Worm (Caenorhabditis elegans) whole organism, mixed stage, embryonic: Measurements from ENCODE around the gene hsp-43.

ENCODE experiments used
- M03D4.4 ChIP-seq: sonication (generic microtip); optimal IDR thresholded peaks from 2 replicates; lab custom pipeline; 2017; ENCODE audit warnings: mild to moderate bottlenecking, missing genetic modification characterization, missing compliant biosample characterization
- bed-3 ChIP-seq: fragments of 200-800 bp; sonication (Bioruptor generic); optimal IDR thresholded peaks from 3 replicates; lab custom pipeline; 2018; ENCODE audit warnings: mild to moderate bottlenecking, missing genetic modification characterization, moderate library complexity, missing compliant biosample characterization
- ceh-39 ChIP-seq: fragments of 150-350 bp; optimal IDR thresholded peaks from 2 replicates; lab custom pipeline; 2014; ENCODE audit warnings: missing biosample characterization, missing genetic modification characterization
- ceh-43 ChIP-seq: fragments of 200-800 bp; sonication (Bioruptor generic); optimal IDR thresholded peaks from 2 replicates; lab custom pipeline; 2018; ENCODE audit warnings: mild to moderate bottlenecking, missing genetic modification characterization, moderate library complexity, missing compliant biosample characterization
- ceh-83 ChIP-seq: fragments of 200-800 bp; sonication (Bioruptor generic); optimal IDR thresholded peaks from 2 replicates; lab custom pipeline; 2018; ENCODE audit warnings: mild to moderate bottlenecking, missing genetic modification characterization, missing compliant biosample characterization
- ces-1 ChIP-seq: fragments of 150-350 bp; optimal IDR thresholded peaks from 2 replicates; lab custom pipeline; 2014; ENCODE audit warnings: missing biosample characterization, missing genetic modification reagents, missing genetic modification characterization
- cnd-1 ChIP-seq: fragments of 200-800 bp; sonication (Bioruptor generic); optimal IDR thresholded peaks from 2 replicates; lab custom pipeline; 2018; ENCODE audit warnings: mild to moderate bottlenecking, missing genetic modification characterization, missing compliant biosample characterization
- drap-1 ChIP-seq: fragments of 200-800 bp; sonication (Bioruptor generic); optimal IDR thresholded peaks from 3 replicates; lab custom pipeline; 2018; ENCODE audit warnings: mild to moderate bottlenecking, missing genetic modification characterization, missing compliant biosample characterization
- elt-1 ChIP-seq: sonication (generic microtip); optimal IDR thresholded peaks from 2 replicates; lab custom pipeline; 2017; ENCODE audit warnings: missing genetic modification characterization, mild to moderate bottlenecking, missing compliant biosample characterization, antibody characterized with exemption, moderate library complexity, borderline replicate concordance; ENCODE audit not compliant: insufficient read depth
- elt-3 ChIP-seq: fragments of 150-350 bp; optimal IDR thresholded peaks from 2 replicates; lab custom pipeline; 2014; ENCODE audit warnings: missing biosample characterization, missing genetic modification characterization
- flh-1 ChIP-seq: fragments of 200-800 bp; sonication (Bioruptor generic); optimal IDR thresholded peaks from 2 replicates; lab custom pipeline; 2018; ENCODE audit warnings: mild to moderate bottlenecking, missing genetic modification characterization, moderate library complexity, missing compliant biosample characterization
- ham-2 ChIP-seq: fragments of 200-800 bp; sonication (Bioruptor generic); optimal IDR thresholded peaks from 2 replicates; lab custom pipeline; 2018; ENCODE audit warnings: mild to moderate bottlenecking, missing genetic modification characterization, missing compliant biosample characterization
- hlh-1 ChIP-seq: fragments of 150-350 bp; optimal IDR thresholded peaks from 2 replicates; lab custom pipeline; 2014; ENCODE audit warnings: missing biosample characterization, missing genetic modification reagents, missing genetic modification characterization
- lin-13 ChIP-seq: fragments of 150-350 bp; optimal IDR thresholded peaks from 2 replicates; lab custom pipeline; 2014; ENCODE audit warnings: missing biosample characterization, missing genetic modification characterization
- lsy-2 ChIP-seq: fragments of 150-350 bp; optimal IDR thresholded peaks from 2 replicates; lab custom pipeline; 2014; ENCODE audit warnings: missing biosample characterization, missing genetic modification characterization
- mab-5 ChIP-seq: fragments of 150-350 bp; optimal IDR thresholded peaks from 2 replicates; lab custom pipeline; 2014; ENCODE audit warnings: missing biosample characterization, missing genetic modification characterization
- mep-1 ChIP-seq: fragments of 150-350 bp; optimal IDR thresholded peaks from 2 replicates; lab custom pipeline; 2017; ENCODE audit warnings: missing biosample characterization, missing genetic modification reagents, missing genetic modification characterization, inconsistent platforms
- mls-2 ChIP-seq: sonication (generic microtip); optimal IDR thresholded peaks from 2 replicates; lab custom pipeline; 2016; ENCODE audit warnings: mild to moderate bottlenecking, missing genetic modification characterization, moderate library complexity, missing compliant biosample characterization
- nhr-12 ChIP-seq: fragments of 150-350 bp; optimal IDR thresholded peaks from 2 replicates; lab custom pipeline; 2014; ENCODE audit warnings: missing biosample characterization, missing genetic modification characterization
- nhr-2 ChIP-seq: fragments of 150-350 bp; optimal IDR thresholded peaks from 2 replicates; lab custom pipeline; 2014; ENCODE audit warnings: missing biosample characterization, missing genetic modification characterization
- nhr-237 ChIP-seq: fragments of 150-350 bp; optimal IDR thresholded peaks from 2 replicates; lab custom pipeline; 2014; ENCODE audit warnings: missing biosample characterization, missing genetic modification characterization
- nhr-28 ChIP-seq: fragments of 150-350 bp; optimal IDR thresholded peaks from 2 replicates; lab custom pipeline; 2014; ENCODE audit warnings: missing biosample characterization, missing genetic modification characterization
- nhr-76 ChIP-seq: sonication (generic microtip); optimal IDR thresholded peaks from 2 replicates; lab custom pipeline; 2017; ENCODE audit warnings: missing biosample characterization, missing genetic modification characterization
- pha-4 ChIP-seq: fragments of 150-350 bp; optimal IDR thresholded peaks from 2 replicates; lab custom pipeline; 2018; ENCODE audit warnings: missing biosample characterization, missing genetic modification reagents, missing genetic modification characterization
- sem-2 ChIP-seq: fragments of 200-800 bp; sonication (Bioruptor generic); optimal IDR thresholded peaks from 2 replicates; lab custom pipeline; 2018; ENCODE audit warnings: mild to moderate bottlenecking, missing genetic modification characterization, missing compliant biosample characterization
- snpc-4 ChIP-seq: fragments of 150-350 bp; optimal IDR thresholded peaks from 2 replicates; lab custom pipeline; 2014; ENCODE audit warnings: missing biosample characterization, missing genetic modification characterization
- sptf-1 ChIP-seq: sonication (generic microtip); optimal IDR thresholded peaks from 2 replicates; lab custom pipeline; 2017; ENCODE audit warnings: mild to moderate bottlenecking, missing genetic modification characterization, moderate library complexity, missing compliant biosample characterization
- tbx-8 ChIP-seq: fragments of 200-800 bp; sonication (Bioruptor generic); optimal IDR thresholded peaks from 2 replicates; lab custom pipeline; 2018; ENCODE audit warnings: mild to moderate bottlenecking, missing genetic modification characterization, moderate library complexity, missing compliant biosample characterization
- unc-120 ChIP-seq: sonication (generic microtip); optimal IDR thresholded peaks from 2 replicates; lab custom pipeline; 2017; ENCODE audit warnings: missing genetic modification characterization, missing compliant biosample characterization; ENCODE audit not compliant: poor library complexity, severe bottlenecking
- unc-39 ChIP-seq: fragments of 150-350 bp; optimal IDR thresholded peaks from 2 replicates; lab custom pipeline; 2014; ENCODE audit warnings: missing biosample characterization, missing genetic modification characterization
- unc-62 ChIP-seq: fragments of 150-350 bp; optimal IDR thresholded peaks from 2 replicates; lab custom pipeline; 2014; ENCODE audit warnings: missing biosample characterization, missing genetic modification reagents, missing genetic modification characterization
- zip-8 ChIP-seq: fragments of 150-350 bp; optimal IDR thresholded peaks from 2 replicates; lab custom pipeline; 2014; ENCODE audit warnings: missing biosample characterization, missing genetic modification characterization
- ztf-11 ChIP-seq: fragments of 150-350 bp; optimal IDR thresholded peaks from 2 replicates; lab custom pipeline; 2014; ENCODE audit warnings: missing biosample characterization, missing genetic modification characterization

The hsp-43 gene

ce11 chrX:6206305-6206704, 29.0 kb downstream of the hsp-43 start, which contains the start of gene mtp-18:
Gene mtp-18, minus strand, starts transcription at chrX:6206405.
- TF ChIP-seq elt-1 (tag; lab: Kevin White, UChicago) = no peak
- TF ChIP-seq hlh-1 (tag; lab: Kevin White, UChicago) = no peak
- no peak for TF ChIP-seq mls-2 (tag; lab: Kevin White, UChicago)
- no peak for TF ChIP-seq mep-1
- TF ChIP-seq nhr-12 (tag; lab: Kevin White, UChicago) = no peak
- no peak for TF ChIP-seq lsy-2 (tag; lab: Kevin White, UChicago)
- no peak for TF ChIP-seq sptf-1 (tag; lab: Kevin White, UChicago)
- no peak for TF ChIP-seq unc-62 (GFP tag; lab: Kevin White, UChicago)
- TF ChIP-seq nhr-2 (tag; lab: Kevin White, UChicago) = no peak
- no peak for TF ChIP-seq lin-13
- no peak for TF ChIP-seq ceh-83 (GFP tag; lab: Kevin White, UChicago)
- no peak for TF ChIP-seq flh-1 (GFP tag; lab: Kevin White, UChicago)
- TF ChIP-seq ces-1 (GFP tag; lab: Kevin White, UChicago) = no peak
- no peak for TF ChIP-seq unc-120 (tag; lab: Kevin White, UChicago)
- TF ChIP-seq M03D4.4 (tag; lab: Kevin White, UChicago) = no peak
- no peak for TF ChIP-seq zip-8 (tag; lab: Kevin White, UChicago)
- no peak for TF ChIP-seq drap-1 (GFP tag; lab: Kevin White, UChicago)
- no peak for TF ChIP-seq mab-5

DNA sequence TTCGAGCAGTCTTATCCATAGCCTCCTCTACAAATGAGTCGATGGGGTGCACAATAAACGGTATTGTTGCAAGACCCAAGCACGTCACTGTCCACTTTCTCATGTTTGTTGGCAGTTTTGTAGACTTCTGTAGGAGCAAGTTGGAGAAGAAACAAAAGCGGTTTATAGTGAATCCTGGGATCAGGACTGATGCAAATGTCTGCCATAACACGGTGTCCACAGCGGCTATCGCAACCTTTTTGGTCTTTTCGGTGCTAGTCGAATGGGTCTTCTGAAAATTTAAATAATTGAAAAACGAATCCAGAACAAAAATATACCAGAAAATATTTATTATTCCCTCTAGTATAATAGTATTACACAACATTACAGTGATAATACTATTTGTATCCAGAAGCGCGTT, 30.0 kb downstream of the hsp-43 start:
- TF ChIP-seq nhr-76 (tag; lab: Kevin White, UChicago) = no peak
- no peak for TF ChIP-seq tbx-8 (GFP tag; lab: Kevin White, UChicago)
- no peak for TF ChIP-seq nhr-237
- TF ChIP-seq sem-2 (GFP tag; lab: Kevin White, UChicago) = no peak
- TF ChIP-seq elt-3 = no peak
- TF ChIP-seq mab-5 = no peak
- TF ChIP-seq lin-13 = no peak
- TF ChIP-seq cnd-1 = no peak
- no peak for TF ChIP-seq hlh-1 (tag; lab: Kevin White, UChicago)
- no peak for TF ChIP-seq nhr-28 (tag; lab: Kevin White, UChicago)
- TF ChIP-seq unc-62 (GFP tag; lab: Kevin White, UChicago) = no peak
- TF ChIP-seq ceh-43 (GFP tag; lab: Kevin White, UChicago) = no peak
- no peak for TF ChIP-seq bed-3 (GFP tag; lab: Kevin White, UChicago)
- TF ChIP-seq ces-1 (GFP tag; lab: Kevin White, UChicago) = no peak
- TF ChIP-seq elt-1 (tag; lab: Kevin White, UChicago) = no peak
- TF ChIP-seq pha-4 (tag; lab: Kevin White, UChicago) = no peak
- no peak for TF ChIP-seq ceh-83 (GFP tag; lab: Kevin White, UChicago)
- TF ChIP-seq, all 35 proteins: peak for 0

ce11 chrX:6204696-6205232, 30.6 kb downstream of the hsp-43 start, which contains the start of gene bca-1:
Gene bca-1, minus strand, starts transcription at chrX:6204746.
- TF ChIP-seq unc-120 (tag; lab: Kevin White, UChicago) (no peak), mls-2 (tag; lab: Kevin White, UChicago) (no peak), elt-3 (no peak), lin-13 (no peak), hlh-1 (tag; lab: Kevin White, UChicago) (no peak), ztf-11 (tag; lab: Kevin White, UChicago) (no peak), ces-1 (GFP tag; lab: Kevin White, UChicago) (no peak), snpc-4 (tag; lab: Kevin White, UChicago) (no peak), bed-3 (GFP tag; lab: Kevin White, UChicago) (no peak), ham-2 (no peak), zip-8 (tag; lab: Kevin White, UChicago) (no peak), tbx-8 (GFP tag; lab: Kevin White, UChicago) (no peak), cnd-1 (no peak), unc-39 (tag; lab: Kevin White, UChicago) (no peak), ceh-39 (tag; lab: Kevin White, UChicago) (no peak)
- TF ChIP-seq, all 35 proteins: peak for 0

ce11 chrX:6203315-6203714, 32.0 kb downstream of the hsp-43 start:
- TF ChIP-seq sem-2 (GFP tag; lab: Kevin White, UChicago) (no peak), zip-8 (tag; lab: Kevin White, UChicago) (no peak), ceh-43 (GFP tag; lab: Kevin White, UChicago) (no peak)
